Worm (Caenorhabditis elegans): ENCODE measurements around the gene K08E5.5.
A peak's percentile ranks its signal among the peaks of the same experiment; 100 is the strongest.

Gene K08E5.5

ce11 chrIII:10160385-10160784, at the start of gene K08E5.5, which contains the start of gene mua-3:
Gene K08E5.5 (minus strand): TSS chrIII:10160485.
Gene mua-3 (plus strand): TSS chrIII:10160697.
- TF ChIP-seq elt-1 (tag; optimal IDR thresholded peaks at IDR 0.05) (no peak), lin-11 (tag; optimal IDR thresholded peaks at IDR 0.05) (no peak), snpc-4 (tag; optimal IDR thresholded peaks at IDR 0.05) (no peak), nhr-10 (tag; optimal IDR thresholded peaks at IDR 0.05) (no peak), mbf-1 (tag; optimal IDR thresholded peaks at IDR 0.05) (no peak), fos-1 (tag; optimal IDR thresholded peaks at IDR 0.05) (no peak), nhr-6 (tag; optimal IDR thresholded peaks at IDR 0.05) (no peak), ama-1 (optimal IDR thresholded peaks at IDR 0.05) (no peak), gmeb-1 (tag; optimal IDR thresholded peaks at IDR 0.05) (no peak), unc-62 (GFP tag; optimal IDR thresholded peaks at IDR 0.05) (no peak)

DNA sequence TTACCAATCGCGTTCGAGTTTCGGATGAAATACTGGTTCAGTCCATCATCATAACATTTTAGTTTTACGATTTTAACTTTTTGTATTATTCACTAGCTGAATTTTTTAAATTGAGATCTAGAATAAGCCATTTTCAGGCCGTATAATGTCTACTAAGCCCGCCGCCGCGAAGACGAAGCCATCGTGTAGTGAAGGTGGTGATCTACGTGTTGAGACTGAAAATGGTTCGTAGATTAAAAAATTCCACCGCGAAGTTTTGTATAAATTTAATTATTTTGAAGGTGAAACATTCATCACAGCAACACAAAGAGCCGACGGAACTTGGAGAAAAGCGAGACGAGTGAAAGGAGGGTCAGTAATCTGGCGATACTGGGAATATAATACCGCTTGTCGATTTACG, 49.4 kb upstream of the K08E5.5 start, which contains the start of gene T20G5.9:
TSS of gene T20G5.9 (plus strand) at position 138 of the 400 bp plus-strand sequence.
- TF ChIP-seq sma-3 (GFP tag; optimal IDR thresholded peaks at IDR 0.05) (no peak), nhr-129 (tag; optimal IDR thresholded peaks at IDR 0.05) (no peak), lsy-2 (tag; optimal IDR thresholded peaks at IDR 0.05) (no peak), unc-55 (GFP tag; optimal IDR thresholded peaks at IDR 0.05) (no peak), lin-11 (tag; optimal IDR thresholded peaks at IDR 0.05) (no peak), ama-1 (optimal IDR thresholded peaks at IDR 0.05) (no peak), snpc-4 (tag; optimal IDR thresholded peaks at IDR 0.05) (no peak), nhr-11 (tag; optimal IDR thresholded peaks at IDR 0.05) (no peak)

- TF ChIP-seq blmp-1 (tag; optimal IDR thresholded peaks at IDR 0.05; ENCODE audit: insufficient read depth) (no peak), mab-5 (tag; optimal IDR thresholded peaks at IDR 0.05) (no peak), mdl-1 (tag; optimal IDR thresholded peaks at IDR 0.05) (no peak), ztf-1 (GFP tag; conservative IDR thresholded peaks at IDR 0.05) (no peak), lin-13 (GFP tag; optimal IDR thresholded peaks at IDR 0.05) (no peak), nhr-129 (tag; optimal IDR thresholded peaks at IDR 0.05) (no peak), Y55F3AM.14 (GFP tag; optimal IDR thresholded peaks at IDR 0.05) (no peak), aly-2 (tag; optimal IDR thresholded peaks at IDR 0.05) (no peak), sma-3 (GFP tag; optimal IDR thresholded peaks at IDR 0.05) (no peak), elt-1 (tag; optimal IDR thresholded peaks at IDR 0.05) (no peak), nhr-12 (tag; optimal IDR thresholded peaks at IDR 0.05) (no peak), ama-1 (optimal IDR thresholded peaks at IDR 0.05) (no peak), C34F6.9 (tag; optimal IDR thresholded peaks at IDR 0.05) (no peak), snpc-4 (tag; optimal IDR thresholded peaks at IDR 0.05) (no peak), ceh-82 (tag; optimal IDR thresholded peaks at IDR 0.05) (no peak), lin-11 (tag; optimal IDR thresholded peaks at IDR 0.05) (no peak), ztf-11 (tag; optimal IDR thresholded peaks at IDR 0.05) (no peak)
Observed at ce11 chrIII:10206352-10206751, 46.1 kb upstream of the K08E5.5 start.

ce11 chrIII:10202894-10203871, 42.9 kb upstream of the K08E5.5 start, which contains the start of gene chc-1:
Gene chc-1 (plus strand): TSS chrIII:10203821.
- peak; percentile 19 for TF ChIP-seq crh-2 (tag; optimal IDR thresholded peaks at IDR 0.05)
- peak in 1 of 2 experiments; percentile 31 for TF ChIP-seq lsy-2 (tag; optimal IDR thresholded peaks at IDR 0.05)
- no peak for TF ChIP-seq ceh-16 (tag; optimal IDR thresholded peaks at IDR 0.05)
- TF ChIP-seq unc-55 (GFP tag; optimal IDR thresholded peaks at IDR 0.05) = peak; percentile 51
- peak; percentile 75 for TF ChIP-seq fos-1 (tag; optimal IDR thresholded peaks at IDR 0.05)
- TF ChIP-seq R02D3.7 (tag; optimal IDR thresholded peaks at IDR 0.05) = no peak
- peak; percentile 34 for TF ChIP-seq nhr-129 (tag; optimal IDR thresholded peaks at IDR 0.05)
- TF ChIP-seq gmeb-1 (tag; optimal IDR thresholded peaks at IDR 0.05) = peak; percentile 25
- peak; percentile 50 for TF ChIP-seq C34F6.9 (tag; optimal IDR thresholded peaks at IDR 0.05)
- no peak for TF ChIP-seq ZK546.5 (tag; optimal IDR thresholded peaks at IDR 0.05)

DNA sequence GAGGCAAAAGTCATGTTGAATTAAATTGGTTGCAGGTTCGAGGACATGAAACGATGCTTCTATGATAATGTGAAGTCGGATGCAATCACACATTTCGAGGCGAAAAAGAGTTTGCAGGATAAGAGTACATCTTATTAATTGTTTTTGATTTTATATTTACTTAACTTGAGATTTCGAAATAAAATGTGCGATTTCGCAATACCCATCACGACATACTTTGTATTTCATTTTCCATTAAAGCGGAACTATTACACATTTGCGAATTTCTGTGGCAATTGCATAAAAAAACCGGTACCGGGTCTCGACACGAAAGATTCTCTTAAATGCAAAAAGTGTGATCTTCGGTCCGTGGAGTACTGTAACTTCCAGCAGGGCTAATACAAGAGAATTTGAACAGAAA, 42.1 kb upstream of the K08E5.5 start:
- TF ChIP-seq nhr-6 (tag; optimal IDR thresholded peaks at IDR 0.05) = no peak
- TF ChIP-seq ceh-16 (tag; optimal IDR thresholded peaks at IDR 0.05) = no peak
- TF ChIP-seq C34F6.9 (tag; optimal IDR thresholded peaks at IDR 0.05) = no peak
- no peak for TF ChIP-seq skn-1 (tag; optimal IDR thresholded peaks at IDR 0.05)
- TF ChIP-seq lin-39 (tag; optimal IDR thresholded peaks at IDR 0.05) = no peak
- no peak for TF ChIP-seq mdl-1 (tag; optimal IDR thresholded peaks at IDR 0.05)
- no peak for TF ChIP-seq nhr-10 (tag; optimal IDR thresholded peaks at IDR 0.05)
- TF ChIP-seq nhr-11 (tag; optimal IDR thresholded peaks at IDR 0.05) = no peak

All from whole organism, L2 larva.